Fruit fly (Drosophila melanogaster): Measurements from ENCODE around the gene Alg14.
A peak's percentile ranks its signal among the peaks of the same experiment; 100 is the strongest.

Alg14 gene

dm6 chrX:15498791-15499190 lies 26.8 kb downstream of the Alg14 start:
- peak; percentile 33 for TF ChIP-seq Mes4 (GFP tag; optimal IDR thresholded peaks at IDR 0.05)
- no peak for TF ChIP-seq Myb (GFP tag; optimal IDR thresholded peaks at IDR 0.05)
- TF ChIP-seq HHEX (GFP tag; optimal IDR thresholded peaks at IDR 0.05) = peak; percentile 1
- no peak for TF ChIP-seq bcd (GFP tag; optimal IDR thresholded peaks at IDR 0.05)
- TF ChIP-seq ase (GFP tag; IDR thresholded peaks at IDR 0.05) = no peak
- TF ChIP-seq Fer1 (GFP tag; optimal IDR thresholded peaks at IDR 0.05) = no peak
- no peak for TF ChIP-seq cato (GFP tag; optimal IDR thresholded peaks at IDR 0.05; ENCODE audit: borderline replicate concordance)
- TF ChIP-seq Adf1 (GFP tag; IDR thresholded peaks at IDR 0.05) = peak; percentile 47; the same call in 1 of the 2 replicates
- TF ChIP-seq stc (GFP tag; IDR thresholded peaks at IDR 0.05) = 0 out of 2 replicates have a peak, but pooled peaks have one; percentile 5
- TF ChIP-seq CG5180 (GFP tag; optimal IDR thresholded peaks at IDR 0.05) = peak; percentile 43
- peak; percentile 11 for TF ChIP-seq trem (tag; optimal IDR thresholded peaks at IDR 0.05)
- no peak for TF ChIP-seq CG11247 (GFP tag; IDR thresholded peaks at IDR 0.05)
- no peak for TF ChIP-seq Lim3 (GFP tag; IDR thresholded peaks at IDR 0.05)
- TF ChIP-seq HLH3B (GFP tag; IDR thresholded peaks at IDR 0.05) = no peak
- TF ChIP-seq pfk (GFP tag; optimal IDR thresholded peaks at IDR 0.05) = no peak
- no peak for TF ChIP-seq dan (GFP tag; IDR thresholded peaks at IDR 0.05)
- TF ChIP-seq hth (optimal IDR thresholded peaks at IDR 0.05) = no peak
- peak; percentile 10 for TF ChIP-seq CG8388 (GFP tag; optimal IDR thresholded peaks at IDR 0.05)
- TF ChIP-seq tgo (GFP tag; IDR thresholded peaks at IDR 0.05) = no peak
- peak; percentile 35; the same call in 1 of the 3 replicates for TF ChIP-seq CG34422 (GFP tag; IDR thresholded peaks at IDR 0.05)
- TF ChIP-seq gce (GFP tag; IDR thresholded peaks at IDR 0.05) = peak; percentile 46; the same call in 1 of the 3 replicates
- no peak for TF ChIP-seq Hr78 (GFP tag; optimal IDR thresholded peaks at IDR 0.05)
- no peak for TF ChIP-seq sima (GFP tag; optimal IDR thresholded peaks at IDR 0.05)
- TF ChIP-seq Trl (optimal IDR thresholded peaks at IDR 0.05) = no peak
- TF ChIP-seq Trl (GFP tag; optimal IDR thresholded peaks at IDR 0.05) = peak; percentile 21
- no peak for TF ChIP-seq CG8944 (GFP tag; optimal IDR thresholded peaks at IDR 0.05)
- TF ChIP-seq MESR4 (GFP tag; optimal IDR thresholded peaks at IDR 0.05) = peak; percentile 14
- TF ChIP-seq Mrtf (GFP tag; IDR thresholded peaks at IDR 0.05) = no peak
- TF ChIP-seq Ada2b (GFP tag; IDR thresholded peaks at IDR 0.05) = 0 out of 2 replicates have a peak, but pooled peaks have one; percentile 8
- peak; percentile 3 for TF ChIP-seq CG5245 (GFP tag; optimal IDR thresholded peaks at IDR 0.05)
- 0 out of 3 replicates have a peak, but pooled peaks have one; percentile 44 for TF ChIP-seq ken (GFP tag; IDR thresholded peaks at IDR 0.05)
- peak in 1 of 2 experiments; percentile 24 for TF ChIP-seq bsh (GFP tag; optimal IDR thresholded peaks at IDR 0.05)
- peak; percentile 7 for TF ChIP-seq CG7271 (tag; optimal IDR thresholded peaks at IDR 0.05)
- peak; percentile 45; the same call in 1 of the 2 replicates for TF ChIP-seq Xrp1 (GFP tag; IDR thresholded peaks at IDR 0.05)
- no peak for TF ChIP-seq CG3995 (GFP tag; optimal IDR thresholded peaks at IDR 0.05)
- no peak for TF ChIP-seq Ravus (GFP tag; IDR thresholded peaks at IDR 0.05)
- TF ChIP-seq slbo (GFP tag; IDR thresholded peaks at IDR 0.05) = 0 out of 2 replicates have a peak, but pooled peaks have one; percentile 7
- TF ChIP-seq CG17361 (GFP tag; IDR thresholded peaks at IDR 0.05) = no peak
- TF ChIP-seq CG15514 (GFP tag; optimal IDR thresholded peaks at IDR 0.05) = peak; percentile 35
- 0 out of 2 replicates have a peak, but pooled peaks have one; percentile 20 for TF ChIP-seq CG11696 (GFP tag; IDR thresholded peaks at IDR 0.05)
- TF ChIP-seq pan (optimal IDR thresholded peaks at IDR 0.05) = no peak
- peak in 1 of 2 experiments; percentile 12 for TF ChIP-seq pan (GFP tag; optimal IDR thresholded peaks at IDR 0.05 in 1 of 2, IDR thresholded peaks at IDR 0.05 in 1 of 2)
- TF ChIP-seq nerfin-2 (GFP tag; IDR thresholded peaks at IDR 0.05; ENCODE audit: partially characterized antibody) = no peak
- TF ChIP-seq h (optimal IDR thresholded peaks at IDR 0.05) = no peak
- 0 out of 2 replicates have a peak, but pooled peaks have one; percentile 28 for TF ChIP-seq Nf-YA (GFP tag; IDR thresholded peaks at IDR 0.05)
- TF ChIP-seq PHDP (tag; optimal IDR thresholded peaks at IDR 0.05) = peak; percentile 21
- no peak for TF ChIP-seq Hsf (GFP tag; optimal IDR thresholded peaks at IDR 0.05)
- no peak for TF ChIP-seq vfl (GFP tag; optimal IDR thresholded peaks at IDR 0.05)
- TF ChIP-seq CG8924 (tag; optimal IDR thresholded peaks at IDR 0.05) = peak; percentile 6
- TF ChIP-seq CG13424 (tag; optimal IDR thresholded peaks at IDR 0.05) = peak; percentile 8
- peak; percentile 23; the same call in 1 of the 2 replicates for TF ChIP-seq CG32532 (GFP tag; IDR thresholded peaks at IDR 0.05)
- TF ChIP-seq Hey (tag; optimal IDR thresholded peaks at IDR 0.05) = no peak
